Fruit fly (Drosophila melanogaster): ENCODE measurements around the gene CG7488.

DNA sequence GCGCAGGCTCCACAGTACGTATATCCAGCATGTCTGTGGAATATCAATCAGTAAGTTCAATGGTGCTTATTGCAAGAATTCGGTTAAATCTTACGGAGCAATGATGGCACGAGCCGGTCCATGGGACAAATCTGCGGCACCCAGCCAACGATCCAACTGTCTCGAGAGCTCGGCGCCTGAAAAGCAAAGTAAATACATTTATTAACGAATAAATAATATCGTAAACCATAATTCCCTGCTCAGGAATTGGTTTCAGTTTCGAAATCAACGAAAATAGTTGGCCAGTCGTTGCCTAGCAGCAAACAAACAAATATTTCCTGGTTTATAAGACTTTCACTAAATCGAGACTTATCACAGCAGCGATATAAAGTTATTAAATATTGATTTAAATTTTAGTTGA lies 14.2 kb downstream of the CG7488 start, which contains the start of gene CG11656:
- TF ChIP-seq h (optimal IDR thresholded peaks at IDR 0.05), result no peak
- no peak for TF ChIP-seq insv (optimal IDR thresholded peaks at IDR 0.05)
- no peak for TF ChIP-seq psq (optimal IDR thresholded peaks at IDR 0.05)
- no peak for TF ChIP-seq Sin3A (optimal IDR thresholded peaks at IDR 0.05)

Measured in Kc167 (cell line).